Fruit fly (Drosophila melanogaster) whole organism, wandering third instar larva: ENCODE data around the gene CG31910.

ENCODE experiments used
- Abd-B ChIP-seq: fragments of >200 bp; optimal IDR thresholded peaks from 2 replicates; lab custom pipeline; 2017; ENCODE audit warnings: missing biosample characterization, missing genetic modification characterization
- CG32264 ChIP-seq: fragments of 200-800 bp; sonication (Bioruptor generic); optimal IDR thresholded peaks from 2 replicates; lab custom pipeline; 2016; ENCODE audit warnings: missing biosample characterization, missing genetic modification characterization
- CG9705 ChIP-seq: fragments of 200-800 bp; sonication (Bioruptor generic); optimal IDR thresholded peaks from 2 replicates; lab custom pipeline; 2018; ENCODE audit warnings: missing biosample characterization, mild to moderate bottlenecking, missing genetic modification characterization
- CrebA ChIP-seq: fragments of 200-800 bp; sonication (Bioruptor generic); optimal IDR thresholded peaks from 2 replicates; lab custom pipeline; 2016; ENCODE audit warnings: missing biosample characterization, mild to moderate bottlenecking, missing genetic modification characterization, borderline replicate concordance
- Dfd ChIP-seq: fragments of >200 bp; optimal IDR thresholded peaks from 2 replicates; lab custom pipeline; 2017; ENCODE audit warnings: missing biosample characterization, missing genetic modification characterization
- Dif ChIP-seq: fragments of 200-275, 200-300 bp; sonication (Bioruptor generic); optimal IDR thresholded peaks from 2 replicates; lab custom pipeline; 2018; ENCODE audit warnings: missing biosample characterization, missing genetic modification characterization; ENCODE audit not compliant: partially characterized antibody
- GATAd ChIP-seq: sonication (Bioruptor generic); optimal IDR thresholded peaks from 2 replicates; lab custom pipeline; 2016; ENCODE audit warnings: missing biosample characterization, missing genetic modification characterization
- HLH106 ChIP-seq: fragments of 200-800 bp; optimal IDR thresholded peaks from 3 replicates; lab custom pipeline; 2019; ENCODE audit warnings: missing biosample characterization, mild to moderate bottlenecking, missing genetic modification characterization, moderate library complexity
- Hnf4 ChIP-seq: fragments of 200-800 bp; sonication (Bioruptor generic); optimal IDR thresholded peaks from 2 replicates; lab custom pipeline; 2016; ENCODE audit warnings: missing biosample characterization, mild to moderate bottlenecking, missing genetic modification characterization
- Hr78 ChIP-seq: fragments of >200 bp; optimal IDR thresholded peaks from 2 replicates; lab custom pipeline; 2017; ENCODE audit warnings: missing biosample characterization, missing genetic modification characterization
- Hr83 ChIP-seq: fragments of 200-300 bp; sonication (Bioruptor generic); optimal IDR thresholded peaks from 2 replicates; lab custom pipeline; 2016; ENCODE audit warnings: missing biosample characterization, mild to moderate bottlenecking, missing genetic modification characterization, moderate library complexity; ENCODE audit not compliant: poor library complexity, severe bottlenecking
- Jra ChIP-seq: sonication (Bioruptor generic); optimal IDR thresholded peaks from 2 replicates; lab custom pipeline; 2016; ENCODE audit warnings: missing biosample characterization, missing genetic modification characterization
- Mio ChIP-seq: sonication (Bioruptor generic); optimal IDR thresholded peaks from 2 replicates; lab custom pipeline; 2016; ENCODE audit warnings: missing biosample characterization, missing genetic modification characterization
- Myc ChIP-seq: fragments of >200 bp; optimal IDR thresholded peaks from 2 replicates; lab custom pipeline; 2017
- N ChIP-seq: fragments of >200 bp; optimal IDR thresholded peaks from 2 replicates; lab custom pipeline; 2018; ENCODE audit warnings: missing biosample characterization, missing external identifiers, missing genetic modification characterization
- OdsH ChIP-seq: fragments of 200-800 bp; sonication (Bioruptor generic); optimal IDR thresholded peaks from 2 replicates; lab custom pipeline; 2016; ENCODE audit warnings: missing biosample characterization, mild to moderate bottlenecking, missing genetic modification characterization
- Rel ChIP-seq, 2 experiments: fragments of 200-800 bp; sonication (Bioruptor generic) in 1 of 2; optimal IDR thresholded peaks; 2 replicates in 1 of 2; 3 replicates in 1 of 2; lab custom pipeline; 2016 to 2019; ENCODE audit warnings: mild to moderate bottlenecking in 2 of 2, missing biosample characterization in 2 of 2, missing genetic modification characterization in 2 of 2, moderate library complexity in 1 of 2
- Sp1 ChIP-seq: fragments of 200-800 bp; sonication (Bioruptor generic); optimal IDR thresholded peaks from 3 replicates; lab custom pipeline; 2019; ENCODE audit warnings: missing biosample characterization, mild to moderate bottlenecking, missing genetic modification characterization, moderate library complexity
- Vsx2 ChIP-seq: fragments of 200-300, 225-300 bp; sonication (Bioruptor generic); optimal IDR thresholded peaks from 2 replicates; lab custom pipeline; 2018; ENCODE audit warnings: missing biosample characterization, missing genetic modification characterization; ENCODE audit not compliant: partially characterized antibody
- br ChIP-seq: fragments of 200-800 bp; sonication (Bioruptor generic); optimal IDR thresholded peaks from 2 replicates; lab custom pipeline; 2016; ENCODE audit warnings: missing biosample characterization, missing genetic modification characterization
- brk ChIP-seq: fragments of 200-800 bp; sonication (Bioruptor generic); optimal IDR thresholded peaks from 2 replicates; lab custom pipeline; 2016; ENCODE audit warnings: missing biosample characterization, mild to moderate bottlenecking, missing genetic modification characterization
- dl ChIP-seq, 2 experiments: fragments of 175-275, 200-275 bp in 1 of 2; fragments of 200-275 bp in 1 of 2; sonication (Bioruptor generic); optimal IDR thresholded peaks; lab custom pipeline; 2018; ENCODE audit warnings: mild to moderate bottlenecking in 2 of 2, missing biosample characterization in 2 of 2, missing genetic modification characterization in 2 of 2, moderate library complexity in 2 of 2; ENCODE audit not compliant: partially characterized antibody in 2 of 2, insufficient read depth in 1 of 2
- dmrt93B ChIP-seq: fragments of 200-800 bp; sonication (Bioruptor generic); optimal IDR thresholded peaks from 2 replicates; lab custom pipeline; 2018; ENCODE audit warnings: missing biosample characterization, mild to moderate bottlenecking, missing genetic modification characterization
- dsf ChIP-seq: sonication (Bioruptor generic); optimal IDR thresholded peaks from 2 replicates; lab custom pipeline; 2016; ENCODE audit warnings: missing biosample characterization, missing genetic modification characterization, borderline replicate concordance
- ey ChIP-seq: fragments of 200-800 bp; sonication (Bioruptor generic); optimal IDR thresholded peaks from 2 replicates; lab custom pipeline; 2016; ENCODE audit warnings: missing biosample characterization, missing genetic modification characterization
- foxo ChIP-seq, 2 experiments: fragments of 200-800 bp; sonication (Bioruptor generic); optimal IDR thresholded peaks; 2 replicates in 1 of 2; 3 replicates in 1 of 2; lab custom pipeline; 2016 to 2017; ENCODE audit warnings: missing biosample characterization in 2 of 2, missing genetic modification characterization in 2 of 2
- fru ChIP-seq: fragments of 200-800 bp; sonication (Bioruptor generic); optimal IDR thresholded peaks from 3 replicates; lab custom pipeline; 2016; ENCODE audit warnings: missing biosample characterization, mild to moderate bottlenecking, missing genetic modification characterization
- h ChIP-seq: fragments of 200-800 bp; sonication (Bioruptor generic); optimal IDR thresholded peaks from 3 replicates; lab custom pipeline; 2016; ENCODE audit warnings: missing biosample characterization, mild to moderate bottlenecking, missing genetic modification characterization
- jim ChIP-seq: fragments of 175-275, 200-325 bp; sonication (Bioruptor generic); optimal IDR thresholded peaks from 2 replicates; lab custom pipeline; 2016; ENCODE audit warnings: missing biosample characterization, mild to moderate bottlenecking, missing genetic modification characterization
- lola ChIP-seq: fragments of >200 bp; optimal IDR thresholded peaks from 2 replicates; lab custom pipeline; 2017; ENCODE audit warnings: missing biosample characterization, missing genetic modification characterization
- pan ChIP-seq: fragments of >200 bp; optimal IDR thresholded peaks from 2 replicates; lab custom pipeline; 2017
- psq ChIP-seq: fragments of 200-800 bp; sonication (Bioruptor generic); optimal IDR thresholded peaks from 3 replicates; lab custom pipeline; 2017; ENCODE audit warnings: missing biosample characterization, mild to moderate bottlenecking, missing genetic modification characterization, moderate library complexity
- rgr ChIP-seq: fragments of 200-800 bp; sonication (Bioruptor generic); optimal IDR thresholded peaks from 3 replicates; lab custom pipeline; 2016; ENCODE audit warnings: missing biosample characterization, mild to moderate bottlenecking, missing genetic modification characterization
- sage ChIP-seq: fragments of 200-800 bp; sonication (Bioruptor generic); optimal IDR thresholded peaks from 2 replicates; lab custom pipeline; 2016; ENCODE audit warnings: missing biosample characterization, mild to moderate bottlenecking, missing genetic modification characterization
- sv ChIP-seq: fragments of 200-800 bp; sonication (Bioruptor generic); optimal IDR thresholded peaks from 3 replicates; lab custom pipeline; 2016; ENCODE audit warnings: missing biosample characterization, missing genetic modification characterization
- tai ChIP-seq: sonication (Bioruptor generic); optimal IDR thresholded peaks from 2 replicates; lab custom pipeline; 2016; ENCODE audit warnings: missing biosample characterization, missing genetic modification characterization
- usp ChIP-seq: fragments of >200 bp; optimal IDR thresholded peaks from 2 replicates; lab custom pipeline; 2017; ENCODE audit warnings: missing biosample characterization, missing genetic modification characterization
- woc ChIP-seq: sonication (Bioruptor generic); optimal IDR thresholded peaks from 2 replicates; lab custom pipeline; 2016; ENCODE audit warnings: missing biosample characterization, mild to moderate bottlenecking, missing genetic modification characterization

CG31910 gene

DNA sequence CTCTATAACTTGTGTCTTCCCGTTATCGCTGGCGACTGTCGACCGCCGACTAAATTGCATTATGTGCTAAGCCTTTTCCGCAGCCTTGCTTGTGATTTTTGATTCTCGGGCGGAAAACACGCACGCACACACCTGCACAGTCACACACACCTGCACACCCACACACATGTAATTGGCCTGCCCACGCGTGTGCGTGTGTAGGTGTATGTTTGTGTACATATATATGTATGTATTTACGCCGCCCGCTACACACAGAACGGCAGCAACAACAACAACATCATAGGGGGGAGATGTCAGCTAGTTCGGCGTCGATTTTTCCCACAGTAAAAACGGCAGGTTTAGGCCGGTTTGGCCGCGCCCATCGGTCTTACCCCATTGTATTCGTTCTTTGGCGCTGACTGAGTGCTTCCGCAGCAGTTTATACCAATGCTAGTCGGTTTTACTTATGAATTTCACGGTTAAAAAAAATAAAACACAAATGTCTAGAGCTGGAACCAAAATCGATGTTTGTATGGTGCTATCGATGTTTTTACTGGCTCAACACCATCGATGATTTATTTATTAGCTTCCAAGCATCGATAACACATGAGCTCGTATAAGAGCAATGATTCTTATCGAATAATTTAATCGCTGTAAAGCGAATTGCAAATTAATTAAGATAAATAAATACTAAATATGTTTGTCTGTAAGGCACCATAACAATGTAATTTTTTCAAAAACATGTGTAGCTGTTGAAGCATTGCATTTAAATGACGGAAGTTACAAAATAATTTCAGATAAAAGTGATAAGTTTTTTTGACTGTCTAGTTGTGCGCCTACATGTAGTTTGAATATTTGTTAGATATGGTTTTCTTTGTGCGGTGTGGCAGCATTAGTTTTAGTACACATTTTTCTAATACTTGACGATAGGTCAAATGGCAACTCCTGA lies 22.3 kb downstream of the CG31910 start, which contains the start of gene homer:
homer (minus strand) TSS at position 538 of the 928 bp plus-strand sequence.
- TF ChIP-seq Hr78 = no peak
- peak; percentile 14 for TF ChIP-seq fru (GFP tag; lab: Kevin White, UChicago)
- no peak for TF ChIP-seq psq (GFP tag; lab: Kevin White, UChicago)
- no peak for TF ChIP-seq tai (GFP tag; lab: Kevin White, UChicago)
- TF ChIP-seq pan (lab: Kevin White, UChicago) = no peak
- no peak for TF ChIP-seq Dfd (GFP tag; lab: Kevin White, UChicago)
- no peak for TF ChIP-seq sv (GFP tag; lab: Kevin White, UChicago)
- TF ChIP-seq OdsH (GFP tag; lab: Kevin White, UChicago) = no peak
- TF ChIP-seq foxo (GFP tag; optimal IDR thresholded peaks at IDR 0.05; lab: Kevin White, UChicago) = no peak
- TF ChIP-seq Jra = no peak
- TF ChIP-seq jim (GFP tag; lab: Kevin White, UChicago) = no peak
- no peak for TF ChIP-seq Hnf4 (GFP tag; lab: Kevin White, UChicago)
- TF ChIP-seq dl (GFP tag; optimal IDR thresholded peaks at IDR 0.05; lab: Kevin White, UChicago; ENCODE audit: insufficient read depth in 1 of 2, partially characterized antibody in 2 of 2) = no peak
- no peak for TF ChIP-seq Abd-B (GFP tag; lab: Kevin White, UChicago)
- TF ChIP-seq Rel (GFP tag; optimal IDR thresholded peaks at IDR 0.05; lab: Kevin White, UChicago) = no peak
- no peak for TF ChIP-seq Rel (tag; optimal IDR thresholded peaks at IDR 0.05; lab: Kevin White, UChicago)
- no peak for TF ChIP-seq CG9705 (GFP tag; lab: Kevin White, UChicago)
- no peak for TF ChIP-seq Myc (lab: Kevin White, UChicago)
- no peak for TF ChIP-seq CrebA (GFP tag; lab: Kevin White, UChicago)
- TF ChIP-seq Vsx2 (GFP tag; lab: Kevin White, UChicago) = peak; percentile 82
- no peak for TF ChIP-seq N
- TF ChIP-seq usp (GFP tag; lab: Kevin White, UChicago) = no peak
- TF ChIP-seq HLH106 (tag; lab: Kevin White, UChicago) = no peak
- TF ChIP-seq ey (GFP tag; lab: Kevin White, UChicago) = no peak
- TF ChIP-seq rgr (GFP tag; lab: Kevin White, UChicago) = peak; percentile 41
- TF ChIP-seq Sp1 = no peak
- TF ChIP-seq CG32264 = no peak
- TF ChIP-seq br (GFP tag; lab: Kevin White, UChicago) = peak; percentile 13
- no peak for TF ChIP-seq GATAd (GFP tag; lab: Kevin White, UChicago)
- peak; percentile 0 for TF ChIP-seq dsf (GFP tag; lab: Kevin White, UChicago)
- TF ChIP-seq woc = no peak
- TF ChIP-seq dmrt93B (GFP tag; lab: Kevin White, UChicago) = no peak
- TF ChIP-seq lola (GFP tag; lab: Kevin White, UChicago) = no peak
- TF ChIP-seq Dif (GFP tag; lab: Kevin White, UChicago) = no peak
- TF ChIP-seq Mio (GFP tag; lab: Kevin White, UChicago) = no peak
- TF ChIP-seq Hr83 (GFP tag; lab: Kevin White, UChicago) = peak; percentile 48
- peak; percentile 39 for TF ChIP-seq sage
- TF ChIP-seq brk (GFP tag; lab: Kevin White, UChicago) = no peak
- peak; percentile 44 for TF ChIP-seq h (GFP tag; lab: Kevin White, UChicago)

DNA sequence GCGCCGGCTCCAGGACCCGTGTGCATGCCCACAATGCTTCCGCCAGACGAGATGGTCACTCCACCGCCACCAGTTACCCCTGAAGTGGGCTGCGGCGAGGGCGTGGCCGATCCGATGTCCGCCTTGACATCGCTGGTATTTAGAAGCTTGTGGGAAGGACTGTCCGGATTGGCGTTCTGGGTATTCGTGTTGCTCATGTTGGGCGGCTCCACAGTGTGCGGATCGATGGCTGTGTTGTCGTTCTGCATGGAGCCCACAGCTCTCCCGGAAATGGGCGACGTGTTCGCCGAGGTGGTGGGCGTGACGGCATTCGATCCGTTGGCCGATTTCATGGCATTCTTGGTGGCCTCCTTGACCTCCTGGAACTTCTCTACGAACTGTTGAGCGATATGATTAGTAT lies 23.7 kb downstream of the CG31910 start:
- TF ChIP-seq dmrt93B (GFP tag; lab: Kevin White, UChicago) (no peak), pan (lab: Kevin White, UChicago) (no peak), Hnf4 (GFP tag; lab: Kevin White, UChicago) (no peak), tai (GFP tag; lab: Kevin White, UChicago) (no peak), Mio (GFP tag; lab: Kevin White, UChicago) (no peak), brk (GFP tag; lab: Kevin White, UChicago) (no peak), Abd-B (GFP tag; lab: Kevin White, UChicago) (no peak)
